Fruit fly (Drosophila melanogaster) whole organism, prepupa: ENCODE results near the gene FarO.

Source experiments
- Blimp-1 ChIP-seq: fragments of 200-800 bp; sonication (Bioruptor generic); optimal IDR thresholded peaks from 3 replicates; lab custom pipeline; 2017; ENCODE audit warnings: missing biosample characterization, missing genetic modification characterization, mild to moderate bottlenecking, moderate library complexity, missing genetic modification reagents
- CG10631 ChIP-seq: fragments of 200-800 bp; sonication (Bioruptor generic); optimal IDR thresholded peaks from 2 replicates; lab custom pipeline; 2016; ENCODE audit warnings: missing biosample characterization, missing genetic modification characterization
- CG10669 ChIP-seq: fragments of 200-800 bp; sonication (Bioruptor generic); optimal IDR thresholded peaks from 3 replicates; lab custom pipeline; 2018; ENCODE audit warnings: missing biosample characterization, mild to moderate bottlenecking, missing genetic modification characterization, moderate library complexity
- CG11294 ChIP-seq: fragments of 200-800 bp; sonication (Bioruptor generic); IDR thresholded peaks from 2 replicates; pipeline ENCODE4 v1.3.6; 2022; ENCODE audit warnings: missing biosample characterization, missing genetic modification characterization
- CG11762 ChIP-seq: fragments of 200-800 bp; sonication (Bioruptor generic); optimal IDR thresholded peaks from 3 replicates; lab custom pipeline; 2016; ENCODE audit warnings: missing biosample characterization, missing genetic modification characterization; ENCODE audit not compliant: insufficient read depth
- CG11902 ChIP-seq: fragments of 200-800 bp; sonication (Bioruptor generic); optimal IDR thresholded peaks from 3 replicates; lab custom pipeline; 2016; ENCODE audit warnings: missing biosample characterization, missing genetic modification characterization
- CG15336 ChIP-seq: fragments of 200-800 bp; sonication (Bioruptor generic); IDR thresholded peaks from 2 replicates; pipeline ENCODE4 v1.3.6; 2022; ENCODE audit warnings: missing biosample characterization, missing genetic modification characterization
- CG1621 ChIP-seq: fragments of 200-800 bp; sonication (Bioruptor generic); optimal IDR thresholded peaks from 3 replicates; lab custom pipeline; 2018; ENCODE audit warnings: missing biosample characterization, mild to moderate bottlenecking, missing genetic modification characterization
- CG3032 ChIP-seq: fragments of 200-800 bp; optimal IDR thresholded peaks from 2 replicates; lab custom pipeline; 2019; ENCODE audit warnings: missing biosample characterization, mild to moderate bottlenecking, missing genetic modification characterization, moderate library complexity
- CG31627 ChIP-seq: fragments of 200-800 bp; sonication (Bioruptor generic); optimal IDR thresholded peaks from 3 replicates; lab custom pipeline; 2016; ENCODE audit warnings: missing biosample characterization, missing genetic modification characterization
- CG32006 ChIP-seq: fragments of 200-800 bp; sonication (Bioruptor generic); optimal IDR thresholded peaks from 3 replicates; lab custom pipeline; 2017; ENCODE audit warnings: missing biosample characterization, mild to moderate bottlenecking, missing genetic modification characterization
- CG3919 ChIP-seq: fragments of 200-800 bp; sonication (Bioruptor generic); optimal IDR thresholded peaks from 3 replicates; lab custom pipeline; 2016; ENCODE audit warnings: missing biosample characterization, missing genetic modification characterization
- CG6163 ChIP-seq: fragments of 200-800 bp; sonication (Bioruptor generic); IDR thresholded peaks from 3 replicates; pipeline ENCODE4 v1.3.6; 2022; ENCODE audit warnings: missing biosample characterization, missing genetic modification characterization
- CG6276 ChIP-seq: fragments of 200-800 bp; sonication (Bioruptor generic); optimal IDR thresholded peaks from 2 replicates; lab custom pipeline; 2017; ENCODE audit warnings: missing biosample characterization, mild to moderate bottlenecking, missing genetic modification characterization
- CG6792 ChIP-seq: fragments of 200-800 bp; sonication (Bioruptor generic); optimal IDR thresholded peaks from 3 replicates; lab custom pipeline; 2016; ENCODE audit warnings: missing biosample characterization, missing genetic modification characterization
- CG6808 ChIP-seq: fragments of 200-800 bp; sonication (Bioruptor generic); optimal IDR thresholded peaks from 3 replicates; lab custom pipeline; 2017; ENCODE audit warnings: missing biosample characterization, missing genetic modification characterization, mild to moderate bottlenecking, moderate library complexity, missing genetic modification reagents
- CG6854 ChIP-seq: fragments of 200-800 bp; sonication (Bioruptor generic); optimal IDR thresholded peaks from 2 replicates; lab custom pipeline; 2017; ENCODE audit warnings: missing biosample characterization, mild to moderate bottlenecking, missing genetic modification characterization
- CG7368 ChIP-seq: fragments of 200-800 bp; sonication (Bioruptor generic); optimal IDR thresholded peaks from 3 replicates; lab custom pipeline; 2016; ENCODE audit warnings: missing biosample characterization, missing genetic modification characterization
- CG8319 ChIP-seq: fragments of 200-800 bp; sonication (Bioruptor generic); optimal IDR thresholded peaks from 3 replicates; lab custom pipeline; 2016; ENCODE audit warnings: missing biosample characterization, missing genetic modification characterization
- CG8632 ChIP-seq: fragments of 200-800 bp; sonication (Bioruptor generic); optimal IDR thresholded peaks from 3 replicates; lab custom pipeline; 2016; ENCODE audit warnings: missing biosample characterization, missing genetic modification characterization
- CG9139 ChIP-seq: fragments of 200-800 bp; sonication (Bioruptor generic); optimal IDR thresholded peaks from 3 replicates; lab custom pipeline; 2017; ENCODE audit warnings: missing biosample characterization, mild to moderate bottlenecking, missing genetic modification characterization
- Eip75B ChIP-seq: fragments of 200-800 bp; sonication (Bioruptor generic); optimal IDR thresholded peaks from 3 replicates; lab custom pipeline; 2016; ENCODE audit warnings: missing biosample characterization, missing genetic modification characterization
- Eip78C ChIP-seq: fragments of 200-800 bp; sonication (Bioruptor generic); peaks from one replicate; lab custom pipeline; 2016; ENCODE audit warnings: missing biosample characterization, missing genetic modification characterization
- Eip93F ChIP-seq: fragments of 200-800 bp; sonication (Bioruptor generic); optimal IDR thresholded peaks from 2 replicates; lab custom pipeline; 2016; ENCODE audit warnings: missing biosample characterization, mild to moderate bottlenecking, missing genetic modification characterization
- Ets21C ChIP-seq: fragments of 200-800 bp; sonication (Bioruptor generic); optimal IDR thresholded peaks from 3 replicates; lab custom pipeline; 2016; ENCODE audit warnings: missing biosample characterization, missing genetic modification characterization
- Ets96B ChIP-seq: fragments of 200-800 bp; optimal IDR thresholded peaks from 2 replicates; lab custom pipeline; 2019; ENCODE audit warnings: missing biosample characterization, mild to moderate bottlenecking, missing genetic modification characterization, moderate library complexity
- Hr38 ChIP-seq: sonication (Bioruptor generic); optimal IDR thresholded peaks from 2 replicates; lab custom pipeline; 2016; ENCODE audit warnings: missing biosample characterization, missing genetic modification characterization
- Hr39 ChIP-seq: fragments of 200-800 bp; sonication (Bioruptor generic); optimal IDR thresholded peaks from 2 replicates; lab custom pipeline; 2016; ENCODE audit warnings: missing biosample characterization, missing genetic modification characterization
- Hr4 ChIP-seq: fragments of 200-800 bp; sonication (Bioruptor generic); optimal IDR thresholded peaks from 3 replicates; lab custom pipeline; 2016; ENCODE audit warnings: missing biosample characterization, missing genetic modification characterization
- Lpt ChIP-seq: fragments of 200-800 bp; sonication (Bioruptor generic); optimal IDR thresholded peaks from 3 replicates; lab custom pipeline; 2016; ENCODE audit warnings: missing biosample characterization, missing genetic modification characterization
- Met ChIP-seq: fragments of 200-800 bp; sonication (Bioruptor generic); optimal IDR thresholded peaks from 3 replicates; lab custom pipeline; 2016; ENCODE audit warnings: missing biosample characterization, missing genetic modification characterization
- OdsH ChIP-seq: fragments of 200-800 bp; sonication (Bioruptor generic); optimal IDR thresholded peaks from 3 replicates; lab custom pipeline; 2016; ENCODE audit warnings: missing biosample characterization, missing genetic modification characterization
- Sox102F ChIP-seq: fragments of 200-800 bp; sonication (Bioruptor generic); optimal IDR thresholded peaks from 2 replicates; lab custom pipeline; 2016; ENCODE audit warnings: missing biosample characterization, mild to moderate bottlenecking, missing genetic modification characterization
- Sox14 ChIP-seq: fragments of 200-800 bp; sonication (Bioruptor generic); optimal IDR thresholded peaks from 3 replicates; lab custom pipeline; 2016; ENCODE audit warnings: missing biosample characterization, missing genetic modification characterization
- Sox15 ChIP-seq: fragments of 200-800 bp; sonication (Bioruptor generic); optimal IDR thresholded peaks from 3 replicates; lab custom pipeline; 2016; ENCODE audit warnings: missing biosample characterization, missing genetic modification characterization
- cyc ChIP-seq: fragments of 200-800 bp; sonication (Bioruptor generic); optimal IDR thresholded peaks from 3 replicates; lab custom pipeline; 2016; ENCODE audit warnings: missing biosample characterization, missing genetic modification characterization
- dac ChIP-seq: fragments of 200-800 bp; sonication (Bioruptor generic); optimal IDR thresholded peaks from 2 replicates; lab custom pipeline; 2017; ENCODE audit warnings: missing biosample characterization, mild to moderate bottlenecking, missing genetic modification characterization
- dsx ChIP-seq: fragments of 200-800 bp; optimal IDR thresholded peaks from 3 replicates; lab custom pipeline; 2019; ENCODE audit warnings: missing biosample characterization, mild to moderate bottlenecking, missing genetic modification characterization, moderate library complexity; ENCODE audit not compliant: poor library complexity, severe bottlenecking
- esn ChIP-seq: fragments of 200-800 bp; sonication (Bioruptor generic); optimal IDR thresholded peaks from 2 replicates; lab custom pipeline; 2016; ENCODE audit warnings: missing biosample characterization, mild to moderate bottlenecking, missing genetic modification characterization, moderate library complexity
- fd59A ChIP-seq: fragments of 200-800 bp; sonication (Bioruptor generic); optimal IDR thresholded peaks from 2 replicates; lab custom pipeline; 2017; ENCODE audit warnings: missing biosample characterization, mild to moderate bottlenecking, missing genetic modification characterization, missing genetic modification reagents
- lz ChIP-seq: fragments of 200-800 bp; sonication (Bioruptor generic); optimal IDR thresholded peaks from 3 replicates; lab custom pipeline; 2016; ENCODE audit warnings: missing biosample characterization, missing genetic modification characterization
- salr ChIP-seq, 2 experiments: fragments of 200-800 bp; sonication (Bioruptor generic); optimal IDR thresholded peaks; 3 replicates each; lab custom pipeline; 2016 to 2018; ENCODE audit warnings: missing biosample characterization in 2 of 2, missing genetic modification characterization in 2 of 2, mild to moderate bottlenecking in 1 of 2
- ss ChIP-seq, 2 experiments: fragments of 200-800 bp; sonication (Bioruptor generic); optimal IDR thresholded peaks; 2 replicates in 1 of 2; 3 replicates in 1 of 2; lab custom pipeline; 2017 to 2018; ENCODE audit warnings: mild to moderate bottlenecking in 2 of 2, missing biosample characterization in 2 of 2, missing genetic modification characterization in 2 of 2, moderate library complexity in 1 of 2
- svp ChIP-seq: fragments of 200-800 bp; sonication (Bioruptor generic); peaks from one replicate; lab custom pipeline; 2016; ENCODE audit warnings: missing biosample characterization, missing genetic modification characterization
- topi ChIP-seq: fragments of 200-800 bp; sonication (Bioruptor generic); optimal IDR thresholded peaks from 3 replicates; lab custom pipeline; 2016; ENCODE audit warnings: missing biosample characterization, missing genetic modification characterization
- vri ChIP-seq: fragments of 200-800 bp; sonication (Bioruptor generic); optimal IDR thresholded peaks from 3 replicates; lab custom pipeline; 2016; ENCODE audit warnings: missing biosample characterization, mild to moderate bottlenecking, missing genetic modification characterization

FarO gene

DNA sequence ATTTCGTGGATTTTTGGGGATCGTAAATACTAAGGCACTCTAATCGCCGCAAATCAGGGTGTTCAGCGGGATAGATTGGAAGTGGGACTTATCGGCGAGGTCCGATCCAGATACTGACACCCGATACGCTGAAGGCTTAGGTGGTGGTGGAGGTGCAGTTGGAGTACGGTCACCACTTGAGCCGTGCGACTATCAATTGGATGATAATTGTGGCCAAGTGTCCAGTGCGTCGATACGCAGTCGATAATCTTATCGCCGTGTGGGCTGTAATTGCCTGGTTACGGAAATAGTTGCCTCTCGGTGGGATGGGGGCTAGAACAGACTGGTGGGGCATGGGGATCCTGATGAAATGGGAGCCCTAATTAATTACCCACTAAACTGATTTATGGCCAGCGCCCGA lies 4.4 kb downstream of the FarO start:
- TF ChIP-seq svp (peak; percentile 49), Sox15 (GFP tag; lab: Kevin White, UChicago) (no peak)

dm6 chrX:2198272-2198571 lies 5.4 kb downstream of the FarO start:
- TF ChIP-seq svp = peak; percentile 80
- no peak for TF ChIP-seq Lpt (GFP tag; lab: Kevin White, UChicago)

DNA sequence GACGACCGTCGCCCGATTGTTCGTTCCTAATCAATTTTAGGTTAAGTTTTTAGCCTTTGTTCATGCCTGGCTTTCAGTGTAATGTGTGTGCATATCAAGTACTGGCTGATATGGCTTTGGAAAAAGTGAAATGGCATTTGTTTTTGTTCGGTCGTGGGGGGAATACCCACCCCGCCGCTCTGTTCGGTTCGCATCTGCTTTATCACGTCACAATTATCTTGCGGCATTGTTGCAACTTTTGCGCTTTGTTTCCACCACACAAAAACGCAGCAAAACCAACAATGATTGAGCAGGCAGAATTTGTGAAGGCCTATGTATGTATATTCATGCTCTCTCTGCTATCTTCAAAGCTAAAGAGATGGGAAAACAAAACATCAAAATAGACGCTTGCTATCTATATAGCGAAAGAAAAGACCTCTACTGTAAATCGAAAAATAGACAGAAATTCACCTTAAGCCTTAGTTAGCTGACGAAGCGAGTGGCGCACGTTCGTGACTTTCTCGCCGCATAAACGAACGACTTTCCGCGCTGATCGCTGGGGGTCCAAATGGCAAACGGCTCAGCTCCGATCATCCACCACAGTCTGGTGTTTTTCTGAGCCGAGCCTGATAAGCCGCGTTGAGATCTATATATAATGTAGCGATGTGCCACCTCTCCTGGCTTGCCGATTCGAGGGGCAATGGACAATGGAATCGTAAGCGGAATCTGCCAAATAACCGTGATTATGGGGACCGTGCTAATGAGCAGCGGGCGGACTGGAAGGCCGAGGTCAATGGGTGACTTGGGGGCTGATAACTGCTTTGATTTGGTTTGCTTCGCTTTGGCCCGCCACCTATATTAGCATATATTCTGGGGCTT lies 6.0 kb downstream of the FarO start:
- peak; percentile 80 for TF ChIP-seq vri (GFP tag; lab: Kevin White, UChicago)
- TF ChIP-seq CG10669 (GFP tag; lab: Kevin White, UChicago) = no peak
- TF ChIP-seq Met = no peak
- no peak for TF ChIP-seq CG10631 (GFP tag; lab: Kevin White, UChicago)
- TF ChIP-seq CG6163 (GFP tag; lab: Robert Waterston, UW) = no peak
- TF ChIP-seq Sox102F (GFP tag; lab: Kevin White, UChicago) = no peak
- no peak for TF ChIP-seq CG1621 (tag; lab: Kevin White, UChicago)
- peak; percentile 28 for TF ChIP-seq esn (GFP tag; lab: Kevin White, UChicago)
- no peak for TF ChIP-seq dac (GFP tag; lab: Kevin White, UChicago)
- no peak for TF ChIP-seq salr (GFP tag; optimal IDR thresholded peaks at IDR 0.05; lab: Kevin White, UChicago)
- TF ChIP-seq CG8632 (GFP tag; lab: Kevin White, UChicago) = no peak
- no peak for TF ChIP-seq Lpt (GFP tag; lab: Kevin White, UChicago)
- TF ChIP-seq CG9139 (GFP tag; lab: Kevin White, UChicago) = no peak
- no peak for TF ChIP-seq CG6808
- TF ChIP-seq Blimp-1 (GFP tag; lab: Kevin White, UChicago) = no peak
- peak; percentile 54 for TF ChIP-seq Eip93F (GFP tag; lab: Kevin White, UChicago)
- no peak for TF ChIP-seq CG15336
- TF ChIP-seq Ets21C (GFP tag; lab: Kevin White, UChicago) = no peak
- no peak for TF ChIP-seq OdsH
- TF ChIP-seq CG32006 (GFP tag; lab: Kevin White, UChicago) = no peak
- no peak for TF ChIP-seq cyc (GFP tag; lab: Kevin White, UChicago)
- no peak for TF ChIP-seq Hr4 (GFP tag; lab: Kevin White, UChicago)
- peak; percentile 98 for TF ChIP-seq svp
- TF ChIP-seq Hr38 (GFP tag; lab: Kevin White, UChicago) = no peak
- TF ChIP-seq CG11902 (GFP tag; lab: Kevin White, UChicago) = no peak
- no peak for TF ChIP-seq Hr39 (GFP tag; lab: Kevin White, UChicago)
- TF ChIP-seq Eip78C (GFP tag; lab: Kevin White, UChicago) = peak; percentile 67
- TF ChIP-seq topi (GFP tag; lab: Kevin White, UChicago) = peak; percentile 22
- no peak for TF ChIP-seq Eip75B (GFP tag; lab: Kevin White, UChicago)
- no peak for TF ChIP-seq CG8319 (GFP tag; lab: Kevin White, UChicago)
- no peak for TF ChIP-seq lz (GFP tag; lab: Kevin White, UChicago)
- no peak for TF ChIP-seq CG3032 (tag; lab: Kevin White, UChicago)
- no peak for TF ChIP-seq CG6792 (GFP tag; lab: Kevin White, UChicago)
- no peak for TF ChIP-seq ss (GFP tag; optimal IDR thresholded peaks at IDR 0.05; lab: Kevin White, UChicago)
- peak; percentile 3 for TF ChIP-seq CG31627
- no peak for TF ChIP-seq CG6854 (GFP tag; lab: Kevin White, UChicago)
- TF ChIP-seq Sox15 (GFP tag; lab: Kevin White, UChicago) = no peak
- TF ChIP-seq CG11294 (GFP tag; lab: Robert Waterston, UW) = no peak
- TF ChIP-seq dsx = no peak
- TF ChIP-seq Ets96B (tag; lab: Kevin White, UChicago) = no peak
- no peak for TF ChIP-seq CG3919 (GFP tag; lab: Kevin White, UChicago)
- no peak for TF ChIP-seq CG11762 (GFP tag; lab: Kevin White, UChicago)
- TF ChIP-seq Sox14 = peak; percentile 68
- TF ChIP-seq fd59A = no peak
- no peak for TF ChIP-seq CG7368 (GFP tag; lab: Kevin White, UChicago)
- no peak for TF ChIP-seq CG6276
